Worm (Caenorhabditis elegans) whole organism, midembryonic: Measurements from ENCODE around the gene ZK632.14.
A peak's percentile ranks its signal among the peaks of the same experiment; 100 is the strongest.

Experiments used
- T22C8.4 ChIP-seq: fragments of 200-800 bp; sonication (Bioruptor generic); IDR thresholded peaks from 2 replicates; pipeline ENCODE4 v1.3.6; 2022; ENCODE audit warnings: missing genetic modification characterization, missing compliant biosample characterization
- cog-1 ChIP-seq: sonication (generic microtip); optimal IDR thresholded peaks from 2 replicates; lab custom pipeline; 2016; ENCODE audit warnings: missing genetic modification characterization, missing compliant biosample characterization
- flt-1 ChIP-seq: fragments of 200-800 bp; sonication (Bioruptor generic); IDR thresholded peaks from 2 replicates; pipeline ENCODE4 v1.3.6; 2022; ENCODE audit warnings: missing genetic modification characterization, missing compliant biosample characterization
- klf-2 ChIP-seq: fragments of 200-800 bp; sonication (Bioruptor generic); conservative IDR thresholded peaks from 2 replicates; pipeline ENCODE4 v1.3.6; 2022; ENCODE audit warnings: missing genetic modification reagents, missing genetic modification characterization, missing compliant biosample characterization
- med-1 ChIP-seq: sonication (generic microtip); optimal IDR thresholded peaks from 2 replicates; lab custom pipeline; 2017; ENCODE audit warnings: missing genetic modification characterization, mild to moderate bottlenecking, missing compliant biosample characterization, antibody characterized with exemption, missing genetic modification reagents; ENCODE audit not compliant: insufficient read depth
- ref-1 ChIP-seq: fragments of 200-800 bp; sonication (Bioruptor generic); conservative IDR thresholded peaks from 2 replicates; pipeline ENCODE4 v1.3.6; 2022; ENCODE audit warnings: missing genetic modification reagents, missing genetic modification characterization, missing compliant biosample characterization
- tab-1 ChIP-seq: fragments of 200-800 bp; sonication (Bioruptor generic); IDR thresholded peaks from 2 replicates; pipeline ENCODE4 v1.3.6; 2022; ENCODE audit warnings: missing genetic modification characterization, missing compliant biosample characterization
- ztf-23 ChIP-seq: fragments of 200-800 bp; sonication (Bioruptor generic); IDR thresholded peaks from 2 replicates; pipeline ENCODE4 v1.3.6; 2022; ENCODE audit warnings: missing genetic modification reagents, missing genetic modification characterization, missing compliant biosample characterization
- ztf-29 ChIP-seq: fragments of 200-800 bp; sonication (Bioruptor generic); IDR thresholded peaks from 2 replicates; pipeline ENCODE4 v1.3.6; 2022; ENCODE audit warnings: missing genetic modification reagents, missing genetic modification characterization, missing compliant biosample characterization

Gene ZK632.14

DNA sequence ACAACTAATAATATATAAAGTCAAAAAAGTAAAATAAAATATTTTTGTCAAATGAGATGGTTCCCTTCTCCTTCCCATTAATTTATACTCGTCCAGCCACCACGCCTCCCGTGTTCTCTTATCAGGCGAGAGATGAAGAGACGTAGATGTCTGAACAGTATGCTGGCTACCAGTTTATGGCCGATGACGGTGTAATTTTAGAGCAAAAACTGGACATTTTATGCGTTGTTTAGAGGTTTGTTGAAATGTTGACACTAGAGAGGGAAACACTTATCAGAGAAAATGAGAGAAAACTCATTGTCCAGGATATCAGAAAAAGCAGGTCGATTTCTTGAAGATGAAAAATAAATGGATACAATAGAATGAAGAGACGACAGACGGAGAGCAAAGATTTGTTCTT, 43.9 kb downstream of the ZK632.14 start:
- TF ChIP-seq med-1 (no peak), T22C8.4 (GFP tag; lab: Robert Waterston, UW) (no peak), tab-1 (GFP tag; lab: Robert Waterston, UW) (no peak), ref-1 (GFP tag; lab: Robert Waterston, UW) (no peak), cog-1 (no peak), flt-1 (GFP tag; lab: Robert Waterston, UW) (no peak), ztf-29 (GFP tag; lab: Robert Waterston, UW) (no peak), ztf-23 (no peak)

DNA sequence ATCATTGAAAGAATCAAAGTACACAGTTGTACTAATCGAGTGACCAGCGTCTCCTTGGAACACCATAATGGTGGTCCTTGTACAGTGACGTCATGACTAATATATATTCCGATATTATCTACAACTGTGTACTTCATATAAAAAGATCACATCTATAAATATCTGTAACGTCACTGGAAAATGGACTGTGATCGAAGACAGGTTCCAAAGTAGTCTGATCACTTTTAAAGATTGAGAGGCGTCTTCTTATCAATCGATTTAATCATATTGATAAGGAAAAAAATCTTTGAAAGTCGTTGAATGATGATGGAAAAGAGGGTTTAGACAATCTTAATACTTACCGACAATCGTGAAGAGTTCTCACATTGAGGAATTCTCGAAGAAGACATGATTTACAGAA, 44.8 kb downstream of the ZK632.14 start:
- TF ChIP-seq ztf-29 (GFP tag; lab: Robert Waterston, UW) (no peak), tab-1 (GFP tag; lab: Robert Waterston, UW) (no peak), klf-2 (GFP tag; lab: Robert Waterston, UW) (no peak), med-1 (no peak), ztf-23 (no peak), T22C8.4 (GFP tag; lab: Robert Waterston, UW) (no peak), flt-1 (GFP tag; lab: Robert Waterston, UW) (no peak), ref-1 (GFP tag; lab: Robert Waterston, UW) (no peak), cog-1 (no peak)

DNA sequence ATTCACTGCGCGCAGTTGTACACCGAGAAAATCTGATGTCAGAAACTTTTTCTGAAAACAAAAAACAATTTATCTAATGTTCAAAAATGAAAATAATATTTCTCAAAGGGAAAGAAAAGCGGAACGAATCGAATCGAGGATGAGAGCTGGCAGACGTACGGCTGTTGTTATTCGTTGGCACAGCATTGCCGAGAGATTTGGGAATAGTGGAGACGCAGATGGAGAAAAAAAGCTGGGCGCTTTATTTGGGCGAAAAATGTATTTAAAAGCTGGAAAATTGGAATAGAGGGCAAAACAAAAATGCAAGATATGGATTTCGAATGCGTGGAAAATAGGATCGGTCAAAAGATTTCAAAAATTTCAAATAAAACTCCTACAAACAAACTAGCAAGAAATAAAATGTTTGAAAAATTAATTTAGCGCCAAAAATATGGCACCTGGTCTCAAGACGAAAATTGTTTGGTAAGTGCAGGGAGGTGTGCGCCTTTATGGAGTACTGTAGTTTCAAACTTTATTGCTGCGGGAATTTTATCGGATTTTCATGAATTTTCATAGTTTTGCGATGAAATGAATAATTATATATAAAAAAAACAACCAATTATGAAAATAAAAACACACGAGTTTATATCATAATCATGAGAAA, 46.0 kb downstream of the ZK632.14 start, which contains the start of gene gpdh-2:
Gene gpdh-2, minus strand, starts transcription at position 51 of the 643 bp plus-strand sequence.
- no peak for TF ChIP-seq T22C8.4 (GFP tag; lab: Robert Waterston, UW)
- no peak for TF ChIP-seq cog-1
- TF ChIP-seq flt-1 (GFP tag; lab: Robert Waterston, UW) = no peak
- no peak for TF ChIP-seq med-1
- no peak for TF ChIP-seq tab-1 (GFP tag; lab: Robert Waterston, UW)
- no peak for TF ChIP-seq ztf-23
- no peak for TF ChIP-seq ztf-29 (GFP tag; lab: Robert Waterston, UW)
- no peak for TF ChIP-seq klf-2 (GFP tag; lab: Robert Waterston, UW)
- no peak for TF ChIP-seq ref-1 (GFP tag; lab: Robert Waterston, UW)

DNA sequence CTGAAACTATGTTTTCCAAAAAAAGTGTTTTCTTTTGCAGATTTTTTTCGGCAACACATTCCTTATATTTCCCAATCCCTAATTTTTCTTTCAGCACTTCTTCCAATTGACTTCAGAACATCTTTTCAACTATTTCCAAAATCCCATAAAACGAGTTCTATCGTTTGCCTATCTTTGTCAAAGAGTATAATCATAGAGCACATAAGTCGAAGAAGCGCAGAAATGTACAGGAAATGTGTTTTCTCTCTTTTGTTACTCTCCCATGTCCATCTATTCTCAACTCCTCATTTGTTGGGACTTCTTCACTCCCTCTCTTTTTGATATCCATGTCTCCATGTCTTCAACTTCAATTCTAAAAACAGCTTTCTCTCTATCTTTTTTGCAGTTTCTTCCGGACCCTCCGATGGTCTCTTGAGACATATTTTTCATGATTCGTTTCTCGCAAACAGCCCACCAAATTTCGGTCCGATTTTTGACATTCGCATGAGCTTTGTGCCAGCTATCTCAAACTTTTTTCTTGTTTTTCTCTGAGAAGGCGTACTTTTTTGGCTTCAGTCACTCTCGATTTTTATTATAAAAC, 47.0 kb downstream of the ZK632.14 start, which contains the start of gene twk-48:
Gene twk-48, plus strand, starts transcription at position 530 of the 580 bp plus-strand sequence.
- TF ChIP-seq ztf-29 (GFP tag; lab: Robert Waterston, UW) (no peak), med-1 (no peak), ztf-23 (no peak), tab-1 (GFP tag; lab: Robert Waterston, UW) (no peak), T22C8.4 (GFP tag; lab: Robert Waterston, UW) (no peak), ref-1 (GFP tag; lab: Robert Waterston, UW) (no peak), cog-1 (no peak), flt-1 (GFP tag; lab: Robert Waterston, UW) (no peak), klf-2 (GFP tag; lab: Robert Waterston, UW) (no peak)

DNA sequence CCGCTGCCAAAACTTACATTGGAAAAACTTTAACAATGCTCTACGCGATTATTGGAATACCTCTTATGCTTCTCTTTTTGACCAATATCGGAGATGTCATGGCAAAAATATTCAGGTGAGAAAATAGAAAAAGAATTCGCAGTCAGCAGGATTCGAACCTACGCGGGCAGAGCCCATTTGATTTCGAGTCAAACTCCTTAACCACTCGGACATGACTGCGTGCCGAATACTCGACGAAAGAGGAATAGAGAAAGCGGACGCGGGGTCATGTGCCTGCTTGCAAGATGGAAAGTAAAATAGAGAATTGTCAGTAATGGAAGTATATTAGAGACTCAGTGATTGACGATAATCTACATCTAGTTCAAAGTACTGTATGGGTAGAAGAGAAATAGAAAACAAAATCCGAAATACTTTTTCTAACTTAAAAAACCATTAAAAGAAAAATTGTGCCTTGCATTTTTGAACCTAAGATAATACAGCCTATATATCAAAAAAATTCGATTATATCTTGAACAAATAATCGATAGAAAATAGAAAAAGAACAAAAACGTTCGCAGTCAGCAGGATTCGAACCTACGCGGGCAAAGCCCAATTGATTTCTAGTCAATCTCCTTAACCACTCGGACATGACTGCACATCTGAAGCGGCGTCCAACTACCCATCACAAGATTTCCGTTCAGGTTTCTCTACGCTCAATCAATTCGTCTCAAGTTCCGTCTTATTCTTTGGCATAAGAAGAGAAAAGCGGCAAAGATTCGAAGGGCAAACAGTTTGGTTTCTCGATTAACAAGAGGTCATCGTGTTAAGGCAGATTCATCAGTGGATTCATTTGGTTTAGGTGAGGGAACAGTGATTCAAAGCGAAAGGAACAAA, 48.5 kb downstream of the ZK632.14 start:
- TF ChIP-seq tab-1 (GFP tag; lab: Robert Waterston, UW) (peak; percentile 96), med-1 (peak; percentile 64), ref-1 (GFP tag; lab: Robert Waterston, UW) (peak; percentile 88), T22C8.4 (GFP tag; lab: Robert Waterston, UW) (peak; percentile 90), cog-1 (peak; percentile 64), ztf-29 (GFP tag; lab: Robert Waterston, UW) (peak; percentile 93), klf-2 (GFP tag; lab: Robert Waterston, UW) (peak; percentile 91), flt-1 (GFP tag; lab: Robert Waterston, UW) (peak; percentile 95), ztf-23 (peak; percentile 94)

DNA sequence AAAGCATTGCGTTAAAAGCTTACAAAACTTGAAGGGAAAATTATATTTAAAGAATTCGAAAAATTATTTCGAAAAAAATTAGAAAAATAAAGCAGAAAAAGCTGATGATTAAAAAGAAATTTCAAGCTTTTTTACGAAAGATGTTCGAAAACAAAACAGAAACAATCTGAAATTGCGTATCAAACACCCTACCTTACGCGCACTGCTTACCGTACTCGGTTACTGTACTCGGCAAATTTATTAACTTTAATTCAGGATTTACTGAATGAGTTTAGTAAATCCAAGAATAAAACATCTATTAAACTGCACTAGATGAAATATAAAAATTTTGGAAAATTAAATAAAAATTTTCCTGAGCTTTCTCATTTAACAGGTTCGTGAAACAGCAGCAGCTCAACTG, 49.2 kb downstream of the ZK632.14 start:
- TF ChIP-seq med-1 = no peak
- TF ChIP-seq tab-1 (GFP tag; lab: Robert Waterston, UW) = no peak
